Worm (Caenorhabditis elegans): ENCODE results near the gene C49C3.20.

C49C3.20 gene

DNA sequence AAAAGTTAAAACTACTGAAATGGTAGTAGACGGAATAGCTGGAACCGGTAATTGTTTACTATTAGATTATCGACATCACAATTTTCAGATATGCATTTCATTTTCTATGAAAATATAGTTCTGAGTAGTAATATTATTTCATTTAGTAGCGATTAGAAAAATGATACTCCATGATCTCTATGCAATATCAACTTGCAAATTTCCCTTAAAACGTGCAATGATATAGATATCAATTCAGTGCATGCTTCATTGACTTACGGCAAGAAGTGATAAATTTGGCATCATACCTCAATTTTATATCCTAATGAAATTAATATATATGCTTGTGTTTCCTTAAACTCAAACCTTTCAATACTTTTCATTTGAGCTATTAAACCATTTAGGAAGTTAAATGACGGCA, 26.4 kb upstream of the C49C3.20 start, which contains the start of gene C49C3.21:
C49C3.21 (plus strand) TSS at position 301 of the 400 bp plus-strand sequence.
- TF ChIP-seq nhr-11 (tag; optimal IDR thresholded peaks at IDR 0.05) (no peak), unc-39 (tag; optimal IDR thresholded peaks at IDR 0.05) (no peak), nhr-67 (tag; optimal IDR thresholded peaks at IDR 0.05) (no peak), nhr-77 (tag; optimal IDR thresholded peaks at IDR 0.05) (no peak)

DNA sequence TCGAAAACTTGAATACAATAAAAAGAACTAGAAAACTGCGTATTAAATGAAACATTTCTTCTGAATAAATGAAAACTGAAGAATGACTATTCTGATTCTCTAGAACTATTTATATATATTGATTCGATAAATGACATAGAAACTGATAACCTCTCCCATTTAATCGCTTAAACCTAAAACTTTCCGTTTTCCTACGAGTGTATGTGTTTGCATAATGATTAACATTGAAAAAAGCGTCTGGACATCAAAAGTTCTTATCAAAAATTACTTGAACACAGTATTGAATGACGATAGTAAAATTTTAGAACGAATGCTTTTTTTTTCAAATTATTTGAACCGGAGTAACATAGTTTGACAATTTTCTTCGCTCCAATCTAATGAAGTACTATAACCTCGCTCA, 25.9 kb upstream of the C49C3.20 start, which contains the start of gene C49C3.9:
C49C3.9 (minus strand) TSS at position 136 of the 400 bp plus-strand sequence.
- no peak for TF ChIP-seq fkh-10 (GFP tag; optimal IDR thresholded peaks at IDR 0.05)
- no peak for TF ChIP-seq mdl-1 (tag; optimal IDR thresholded peaks at IDR 0.05)
- no peak for TF ChIP-seq nhr-76 (tag; optimal IDR thresholded peaks at IDR 0.05)
- TF ChIP-seq egl-27 (tag; optimal IDR thresholded peaks at IDR 0.05): no peak
- no peak for TF ChIP-seq pha-4 (tag; optimal IDR thresholded peaks at IDR 0.05)
- no peak for TF ChIP-seq mml-1 (tag; optimal IDR thresholded peaks at IDR 0.05)
- TF ChIP-seq nhr-25 (tag; optimal IDR thresholded peaks at IDR 0.05): no peak
- peak; percentile 92 for TF ChIP-seq elt-2 (tag; optimal IDR thresholded peaks at IDR 0.05)
- no peak for TF ChIP-seq jun-1 (tag; optimal IDR thresholded peaks at IDR 0.05)
- no peak for TF ChIP-seq nhr-237 (tag; optimal IDR thresholded peaks at IDR 0.05)
- TF ChIP-seq aly-2 (tag; optimal IDR thresholded peaks at IDR 0.05): no peak
- TF ChIP-seq ztf-4 (tag; optimal IDR thresholded peaks at IDR 0.05): no peak
- no peak for TF ChIP-seq nfya-1 (tag; optimal IDR thresholded peaks at IDR 0.05; ENCODE audit: insufficient read depth)
- TF ChIP-seq pqm-1 (tag; optimal IDR thresholded peaks at IDR 0.05): peak; percentile 85
- no peak for TF ChIP-seq elt-1 (tag; optimal IDR thresholded peaks at IDR 0.05)
- no peak for TF ChIP-seq nhr-43 (tag; optimal IDR thresholded peaks at IDR 0.05; ENCODE audit: poor library complexity, severe bottlenecking)
- TF ChIP-seq nhr-11 (tag; optimal IDR thresholded peaks at IDR 0.05): no peak

DNA sequence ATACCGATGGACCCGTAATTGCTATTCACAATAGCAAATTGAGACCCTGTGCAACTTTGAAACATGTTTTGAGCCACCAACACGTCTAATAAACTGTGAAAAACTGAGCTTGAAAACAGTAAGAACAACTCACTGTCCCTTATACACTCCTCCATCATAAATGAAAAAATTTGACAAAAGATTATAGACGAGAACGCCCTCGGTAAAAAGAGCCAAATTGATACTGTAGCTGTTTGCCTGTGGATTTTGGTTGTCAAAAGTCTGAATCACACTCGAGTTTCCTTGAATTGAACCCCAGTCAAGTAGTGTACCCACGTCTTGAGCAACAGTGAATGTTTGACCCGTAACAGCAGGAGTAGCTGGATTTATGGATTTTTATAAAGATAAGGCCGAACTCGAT, 24.7 kb upstream of the C49C3.20 start:
- no peak for TF ChIP-seq aly-2 (tag; optimal IDR thresholded peaks at IDR 0.05)
- TF ChIP-seq fkh-2 (tag; optimal IDR thresholded peaks at IDR 0.05): no peak
- no peak for TF ChIP-seq daf-12 (tag; optimal IDR thresholded peaks at IDR 0.05)
- TF ChIP-seq nhr-11 (tag; optimal IDR thresholded peaks at IDR 0.05): no peak
- TF ChIP-seq unc-62 (GFP tag; optimal IDR thresholded peaks at IDR 0.05): no peak
- no peak for TF ChIP-seq sea-2 (GFP tag; optimal IDR thresholded peaks at IDR 0.05)
- no peak for TF ChIP-seq ama-1 (optimal IDR thresholded peaks at IDR 0.05)
- TF ChIP-seq mml-1 (tag; optimal IDR thresholded peaks at IDR 0.05): no peak
- no peak for TF ChIP-seq lsy-12 (tag; optimal IDR thresholded peaks at IDR 0.05)
- no peak for TF ChIP-seq hmg-11 (tag; optimal IDR thresholded peaks at IDR 0.05)
- no peak for TF ChIP-seq jun-1 (tag; optimal IDR thresholded peaks at IDR 0.05)
- no peak for TF ChIP-seq ceh-28 (tag; optimal IDR thresholded peaks at IDR 0.05)

DNA sequence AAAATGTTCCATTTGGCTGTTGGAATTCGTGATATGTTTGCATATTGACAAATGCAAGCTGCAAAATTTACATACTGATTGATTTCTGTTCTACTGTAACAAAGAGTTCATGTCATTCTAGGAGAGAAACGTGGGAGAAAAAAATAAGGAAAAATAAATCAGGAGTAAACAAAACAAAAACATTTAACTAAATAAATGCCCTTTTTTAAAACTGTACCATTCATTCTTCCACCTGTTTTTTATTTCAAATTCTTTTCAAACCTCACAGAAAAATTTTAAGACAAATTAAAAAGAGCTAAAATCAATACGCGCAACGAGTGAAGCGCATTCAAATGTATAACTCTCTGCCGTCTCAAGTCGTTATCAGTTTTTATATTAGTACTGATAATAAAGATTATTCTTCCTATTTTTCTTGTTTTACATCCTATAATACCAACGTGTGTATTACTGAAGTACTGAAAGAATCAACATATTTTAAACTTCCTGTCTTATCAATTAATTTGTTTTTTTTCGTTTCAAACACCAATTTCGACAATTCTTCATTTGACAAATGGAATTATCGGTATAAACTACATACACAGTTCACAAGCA, 22.7 kb upstream of the C49C3.20 start, which contains the start of gene C49C3.10:
C49C3.10 (minus strand) TSS at position 51 of the 591 bp plus-strand sequence.
- TF ChIP-seq pqm-1 (tag; optimal IDR thresholded peaks at IDR 0.05) (peak; percentile 88), ceh-28 (tag; optimal IDR thresholded peaks at IDR 0.05) (no peak), daf-12 (tag; optimal IDR thresholded peaks at IDR 0.05) (no peak), fos-1 (tag; optimal IDR thresholded peaks at IDR 0.05) (no peak), lin-15B (tag; optimal IDR thresholded peaks at IDR 0.05) (no peak), mml-1 (tag; optimal IDR thresholded peaks at IDR 0.05) (no peak), elt-2 (tag; optimal IDR thresholded peaks at IDR 0.05) (peak; percentile 94), eor-1 (tag; optimal IDR thresholded peaks at IDR 0.05) (no peak), tbx-2 (tag; optimal IDR thresholded peaks at IDR 0.05) (no peak), jun-1 (tag; optimal IDR thresholded peaks at IDR 0.05) (peak; percentile 80), ceh-9 (tag; optimal IDR thresholded peaks at IDR 0.05) (no peak), pha-4 (tag; optimal IDR thresholded peaks at IDR 0.05) (peak; percentile 65), nhr-43 (tag; optimal IDR thresholded peaks at IDR 0.05; ENCODE audit: poor library complexity, severe bottlenecking) (no peak), nhr-28 (tag; optimal IDR thresholded peaks at IDR 0.05) (no peak), skn-1 (tag; optimal IDR thresholded peaks at IDR 0.05) (no peak), ceh-16 (tag; optimal IDR thresholded peaks at IDR 0.05) (no peak), hmg-11 (tag; optimal IDR thresholded peaks at IDR 0.05) (no peak), ztf-11 (tag; optimal IDR thresholded peaks at IDR 0.05) (no peak), nhr-25 (tag; optimal IDR thresholded peaks at IDR 0.05) (no peak), aly-2 (tag; optimal IDR thresholded peaks at IDR 0.05) (no peak), sea-2 (GFP tag; optimal IDR thresholded peaks at IDR 0.05) (no peak), egl-27 (tag; optimal IDR thresholded peaks at IDR 0.05) (no peak), unc-39 (tag; optimal IDR thresholded peaks at IDR 0.05) (no peak), ceh-82 (tag; optimal IDR thresholded peaks at IDR 0.05) (no peak), lsy-12 (tag; optimal IDR thresholded peaks at IDR 0.05) (no peak), nhr-76 (tag; optimal IDR thresholded peaks at IDR 0.05) (no peak), R02D3.7 (tag; optimal IDR thresholded peaks at IDR 0.05) (no peak), ZK546.5 (tag; optimal IDR thresholded peaks at IDR 0.05) (no peak), nhr-237 (tag; optimal IDR thresholded peaks at IDR 0.05) (no peak), nfya-1 (tag; optimal IDR thresholded peaks at IDR 0.05; ENCODE audit: insufficient read depth) (no peak)

Data from whole organism, L3 larva.